Worm (Caenorhabditis elegans): ENCODE data around the gene T28A11.13.

T28A11.13 gene

DNA sequence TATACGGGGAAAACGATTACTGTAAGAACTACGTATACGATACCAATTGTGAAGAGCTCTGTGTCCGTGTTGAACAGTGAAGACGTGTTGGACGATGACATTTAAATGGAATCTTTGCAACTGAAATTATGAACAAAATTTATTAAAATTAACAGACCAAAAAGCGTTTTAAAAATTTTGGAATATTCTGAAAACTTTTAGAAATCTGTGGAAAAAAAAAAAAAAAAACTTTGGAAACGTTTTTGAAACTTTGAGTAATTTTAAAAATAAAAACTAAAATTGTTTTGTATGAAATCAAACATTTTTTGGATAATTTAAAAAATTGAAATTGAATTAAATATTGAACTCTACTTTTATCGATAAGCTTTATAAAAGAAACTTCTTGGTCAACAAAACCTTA, 6.0 kb upstream of the T28A11.13 start, which contains the start of gene srt-63:
TSS of gene srt-63 (minus strand) at position 101 of the 400 bp plus-strand sequence.
- TF ChIP-seq nhr-2 (tag; optimal IDR thresholded peaks at IDR 0.05) (no peak), flh-1 (GFP tag; optimal IDR thresholded peaks at IDR 0.05) (no peak), drap-1 (GFP tag; optimal IDR thresholded peaks at IDR 0.05) (no peak), nhr-28 (tag; optimal IDR thresholded peaks at IDR 0.05) (no peak), elt-1 (tag; optimal IDR thresholded peaks at IDR 0.05; ENCODE audit: borderline replicate concordance, insufficient read depth) (no peak), ztf-11 (tag; optimal IDR thresholded peaks at IDR 0.05) (no peak), pha-4 (tag; optimal IDR thresholded peaks at IDR 0.05) (no peak), unc-62 (GFP tag; optimal IDR thresholded peaks at IDR 0.05) (no peak), tbx-8 (GFP tag; optimal IDR thresholded peaks at IDR 0.05) (no peak), nhr-12 (tag; optimal IDR thresholded peaks at IDR 0.05) (no peak), sptf-1 (tag; optimal IDR thresholded peaks at IDR 0.05) (no peak), ceh-83 (GFP tag; optimal IDR thresholded peaks at IDR 0.05) (no peak), ham-2 (GFP tag; optimal IDR thresholded peaks at IDR 0.05) (no peak), bed-3 (GFP tag; optimal IDR thresholded peaks at IDR 0.05) (no peak)

- no peak for TF ChIP-seq ham-2 (GFP tag; optimal IDR thresholded peaks at IDR 0.05)
- TF ChIP-seq sem-2 (GFP tag; optimal IDR thresholded peaks at IDR 0.05), result no peak
These were observed 2.5 kb downstream of the T28A11.13 start, which contains the start of gene srj-8 for ce11 chrV:3247515-3247914. srj-8 (plus strand) TSS chrV:3247815.

- TF ChIP-seq tbx-8 (GFP tag; optimal IDR thresholded peaks at IDR 0.05) (no peak), lin-32 (GFP tag; optimal IDR thresholded peaks at IDR 0.05) (no peak), ceh-83 (GFP tag; optimal IDR thresholded peaks at IDR 0.05) (no peak), elt-3 (tag; optimal IDR thresholded peaks at IDR 0.05) (no peak), snpc-4 (tag; optimal IDR thresholded peaks at IDR 0.05) (no peak), ztf-11 (tag; optimal IDR thresholded peaks at IDR 0.05) (no peak), nhr-2 (tag; optimal IDR thresholded peaks at IDR 0.05) (no peak), mep-1 (tag; optimal IDR thresholded peaks at IDR 0.05) (no peak), ceh-39 (tag; optimal IDR thresholded peaks at IDR 0.05) (no peak), ham-2 (GFP tag; optimal IDR thresholded peaks at IDR 0.05) (no peak)
These were observed 5.3 kb downstream of the T28A11.13 start, which contains the start of gene srj-7 for ce11 chrV:3244703-3245102. srj-7 (plus strand) TSS chrV:3245003.

- TF ChIP-seq mep-1 (tag; optimal IDR thresholded peaks at IDR 0.05) (no peak), blmp-1 (tag; optimal IDR thresholded peaks at IDR 0.05) (no peak), ces-1 (GFP tag; optimal IDR thresholded peaks at IDR 0.05) (no peak), snpc-4 (tag; optimal IDR thresholded peaks at IDR 0.05) (no peak), bed-3 (GFP tag; optimal IDR thresholded peaks at IDR 0.05) (no peak), tbx-8 (GFP tag; optimal IDR thresholded peaks at IDR 0.05) (no peak), flh-1 (GFP tag; optimal IDR thresholded peaks at IDR 0.05) (no peak), drap-1 (GFP tag; optimal IDR thresholded peaks at IDR 0.05) (no peak), unc-62 (GFP tag; optimal IDR thresholded peaks at IDR 0.05) (no peak), unc-39 (tag; optimal IDR thresholded peaks at IDR 0.05) (no peak), nhr-2 (tag; optimal IDR thresholded peaks at IDR 0.05) (no peak), ceh-43 (GFP tag; optimal IDR thresholded peaks at IDR 0.05) (no peak), mab-5 (tag; optimal IDR thresholded peaks at IDR 0.05) (no peak), sem-2 (GFP tag; optimal IDR thresholded peaks at IDR 0.05) (no peak), hlh-1 (tag; optimal IDR thresholded peaks at IDR 0.05) (no peak), nhr-76 (tag; optimal IDR thresholded peaks at IDR 0.05) (no peak), elt-3 (tag; optimal IDR thresholded peaks at IDR 0.05) (no peak), M03D4.4 (tag; optimal IDR thresholded peaks at IDR 0.05) (no peak), mls-2 (tag; optimal IDR thresholded peaks at IDR 0.05) (no peak)
These were observed 7.1 kb downstream of the T28A11.13 start, which contains the start of gene gst-23 for ce11 chrV:3242984-3243383. gst-23 (plus strand) TSS chrV:3243284.

DNA sequence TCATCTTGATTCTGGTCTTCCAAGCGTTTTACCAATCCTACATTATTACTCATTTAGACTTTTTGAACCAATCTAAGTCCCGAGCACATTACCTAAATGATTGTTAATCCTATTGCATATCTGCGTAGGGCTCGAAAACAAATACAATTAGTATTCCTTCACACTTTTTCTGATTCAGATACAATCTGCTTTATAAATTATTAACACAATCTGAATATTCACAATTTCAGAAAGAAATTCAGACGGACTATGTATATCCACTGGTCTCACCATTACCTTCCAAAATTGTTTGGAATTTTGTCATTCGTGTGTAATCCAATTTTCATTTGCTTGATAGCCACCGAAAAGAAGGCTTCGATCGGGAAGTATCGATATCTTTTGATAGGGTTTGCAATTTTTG, 8.9 kb downstream of the T28A11.13 start, which contains the start of gene srj-11:
TSS of gene srj-11 (plus strand) at position 250 of the 400 bp plus-strand sequence.
- TF ChIP-seq cnd-1 (tag; optimal IDR thresholded peaks at IDR 0.05) (no peak), unc-120 (tag; optimal IDR thresholded peaks at IDR 0.05; ENCODE audit: poor library complexity, severe bottlenecking) (no peak), snpc-4 (tag; optimal IDR thresholded peaks at IDR 0.05) (no peak), nhr-2 (tag; optimal IDR thresholded peaks at IDR 0.05) (no peak)

Data from whole organism, mixed stage, embryonic.